Worm (Caenorhabditis elegans): ENCODE measurements around the gene F42E8.1.

ce11 chrV:13064164-13064563 lies 2.2 kb downstream of the F42E8.1 start:
- TF ChIP-seq gei-8 (GFP tag; optimal IDR thresholded peaks at IDR 0.05) = no peak
- TF ChIP-seq unc-62 (GFP tag; optimal IDR thresholded peaks at IDR 0.05 in 1 of 2) = no peak
- no peak for TF ChIP-seq unc-62 (tag; optimal IDR thresholded peaks at IDR 0.05)
- TF ChIP-seq unc-39 (tag; optimal IDR thresholded peaks at IDR 0.05) = no peak
- no peak for TF ChIP-seq R02D3.7 (tag; optimal IDR thresholded peaks at IDR 0.05)
- TF ChIP-seq attf-4 (tag; optimal IDR thresholded peaks at IDR 0.05) = no peak
- no peak for TF ChIP-seq lsy-2 (tag; optimal IDR thresholded peaks at IDR 0.05)
- no peak for TF ChIP-seq ceh-32 (tag; optimal IDR thresholded peaks at IDR 0.05; ENCODE audit: poor library complexity)

Data from whole organism, L4 larva.